Worm (Caenorhabditis elegans) whole organism, young adult: ENCODE measurements around the gene srt-41.

Experiments used
- dpff-1 ChIP-seq: sonication (generic microtip); optimal IDR thresholded peaks from 2 replicates; lab custom pipeline; 2017; ENCODE audit warnings: mild to moderate bottlenecking, missing genetic modification characterization, missing compliant biosample characterization
- him-1 ChIP-seq: sonication (generic microtip); optimal IDR thresholded peaks from 2 replicates; lab custom pipeline; 2016; ENCODE audit warnings: missing genotype, missing genetic modification reagents, missing genetic modification characterization, missing compliant biosample characterization
- let-526 ChIP-seq: fragments of 200-800 bp; sonication (Bioruptor generic); IDR thresholded peaks from 2 replicates; pipeline ENCODE4 v1.3.6; 2022; ENCODE audit warnings: missing genetic modification reagents, missing genetic modification characterization, missing compliant biosample characterization
- lin-35 ChIP-seq, 3 experiments: fragments of 150-350 bp in 2 of 3; sonication (generic microtip) in 1 of 3; optimal IDR thresholded peaks; 2 replicates each; lab custom pipeline; 2014 to 2018; ENCODE audit warnings: missing biosample characterization in 3 of 3, missing genetic modification characterization in 3 of 3, missing genetic modification reagents in 3 of 3
- lsy-27 ChIP-seq: sonication (generic microtip); optimal IDR thresholded peaks from 2 replicates; lab custom pipeline; 2017; ENCODE audit warnings: missing genetic modification characterization, mild to moderate bottlenecking, missing compliant biosample characterization, antibody characterized with exemption, missing genotype, borderline replicate concordance; ENCODE audit not compliant: insufficient read depth
- nhr-120 ChIP-seq: fragments of 200-800 bp; sonication (Bioruptor generic); IDR thresholded peaks from 2 replicates; pipeline ENCODE4 v1.3.6; 2022; ENCODE audit warnings: missing genetic modification characterization, missing compliant biosample characterization
- repo-1 ChIP-seq: sonication (generic microtip); optimal IDR thresholded peaks from 2 replicates; lab custom pipeline; 2017; ENCODE audit warnings: mild to moderate bottlenecking, missing genetic modification characterization, missing compliant biosample characterization
- zfh-2 ChIP-seq: fragments of 200-800 bp; sonication (Bioruptor generic); conservative IDR thresholded peaks from 2 replicates; pipeline ENCODE4 v1.3.6; 2022; ENCODE audit warnings: missing genetic modification reagents, missing genetic modification characterization, missing compliant biosample characterization

- no peak for TF ChIP-seq zfh-2
- no peak for TF ChIP-seq dpff-1 (tag; lab: Kevin White, UChicago)
- TF ChIP-seq him-1 (tag; lab: Kevin White, UChicago), result no peak
- TF ChIP-seq lsy-27, result no peak
- TF ChIP-seq lin-35 (GFP tag; optimal IDR thresholded peaks at IDR 0.05; lab: Kevin White, UChicago), result no peak
- TF ChIP-seq let-526 (GFP tag; lab: Robert Waterston, UW), result no peak
- TF ChIP-seq nhr-120 (GFP tag; lab: Robert Waterston, UW), result no peak
- TF ChIP-seq repo-1 (tag; lab: Kevin White, UChicago), result no peak
Measured at ce11 chrV:1781922-1782321, 21.0 kb downstream of the srt-41 start, which contains the start of gene F36H9.5.
